Worm (Caenorhabditis elegans): ENCODE data around the gene nrf-6.

- no peak for TF ChIP-seq unc-130 (tag; optimal IDR thresholded peaks at IDR 0.05)
- TF ChIP-seq ets-5 (GFP tag; IDR thresholded peaks at IDR 0.05) = no peak
- TF ChIP-seq C16A3.4 (tag; optimal IDR thresholded peaks at IDR 0.05) = no peak
- no peak for TF ChIP-seq tbx-2 (tag; optimal IDR thresholded peaks at IDR 0.05)
- TF ChIP-seq nhr-71 (tag; optimal IDR thresholded peaks at IDR 0.05) = no peak
- TF ChIP-seq nhr-11 (tag; optimal IDR thresholded peaks at IDR 0.05) = no peak
- no peak for TF ChIP-seq nhr-90 (tag; optimal IDR thresholded peaks at IDR 0.05; ENCODE audit: poor library complexity)
- no peak for TF ChIP-seq aly-2 (tag; optimal IDR thresholded peaks at IDR 0.05)
These were observed 20.3 kb upstream of the nrf-6 start, which contains the start of gene T05H10.4 for ce11 chrII:8052850-8053249.
